Worm (Caenorhabditis elegans): ENCODE data around the gene npl-4.1.

The npl-4.1 gene

ce11 chrII:5649236-5650004 is 18.3 kb downstream of the npl-4.1 start, which contains the start of the genes sam-4, F59E12.17 and zyg-1 (continued):
- peak; percentile 88 for TF ChIP-seq unc-130 (GFP tag; optimal IDR thresholded peaks at IDR 0.05)
- TF ChIP-seq nhr-76 (tag; optimal IDR thresholded peaks at IDR 0.05): no peak
- TF ChIP-seq snpc-4 (tag; optimal IDR thresholded peaks at IDR 0.05): no peak
- no peak for TF ChIP-seq Y5F2A.4 (GFP tag; optimal IDR thresholded peaks at IDR 0.05)
- TF ChIP-seq madf-9 (GFP tag; conservative IDR thresholded peaks at IDR 0.05): no peak
- no peak for TF ChIP-seq aly-2 (tag; optimal IDR thresholded peaks at IDR 0.05)
- peak; percentile 52 for TF ChIP-seq nhr-28 (tag; optimal IDR thresholded peaks at IDR 0.05)
- peak in 1 of 2 experiments; percentile 52 for TF ChIP-seq unc-62 (GFP tag; optimal IDR thresholded peaks at IDR 0.05 in 1 of 2)
- no peak for TF ChIP-seq unc-62 (tag; optimal IDR thresholded peaks at IDR 0.05)

- TF ChIP-seq ceh-20 (GFP tag; IDR thresholded peaks at IDR 0.05) (no peak), set-16 (GFP tag; IDR thresholded peaks at IDR 0.05) (peak; percentile 86)
Measured at ce11 chrII:5651426-5651825, 20.3 kb downstream of the npl-4.1 start.

- no peak for TF ChIP-seq skn-1 (tag; optimal IDR thresholded peaks at IDR 0.05)
- no peak for TF ChIP-seq zfp-3 (GFP tag; conservative IDR thresholded peaks at IDR 0.05)
- no peak for TF ChIP-seq nhr-237 (tag; optimal IDR thresholded peaks at IDR 0.05)
- no peak for TF ChIP-seq T20F7.1 (GFP tag; optimal IDR thresholded peaks at IDR 0.05)
- no peak for TF ChIP-seq madf-5 (GFP tag; IDR thresholded peaks at IDR 0.05)
- no peak for TF ChIP-seq R02D3.7 (tag; optimal IDR thresholded peaks at IDR 0.05)
- no peak for TF ChIP-seq lim-7 (GFP tag; IDR thresholded peaks at IDR 0.05)
- TF ChIP-seq madf-9 (GFP tag; conservative IDR thresholded peaks at IDR 0.05): no peak
- TF ChIP-seq daf-19 (GFP tag; conservative IDR thresholded peaks at IDR 0.05): no peak
- no peak for TF ChIP-seq snpc-1.2 (GFP tag; IDR thresholded peaks at IDR 0.05)
- TF ChIP-seq set-16 (GFP tag; IDR thresholded peaks at IDR 0.05): no peak
- no peak for TF ChIP-seq hlh-11 (tag; optimal IDR thresholded peaks at IDR 0.05)
- no peak for TF ChIP-seq duxl-1 (tag; optimal IDR thresholded peaks at IDR 0.05; ENCODE audit: poor library complexity)
- TF ChIP-seq ces-1 (GFP tag; optimal IDR thresholded peaks at IDR 0.05): no peak
Measured at ce11 chrII:5652334-5652733, 21.2 kb downstream of the npl-4.1 start, which contains the start of gene bli-2. Gene bli-2, minus strand, starts transcription at chrII:5652434.

ce11 chrII:5654215-5654614 is 23.1 kb downstream of the npl-4.1 start, which contains the start of gene F59E12.1:
Gene F59E12.1, plus strand, starts transcription at chrII:5654515.
- TF ChIP-seq F37D6.2 (tag; optimal IDR thresholded peaks at IDR 0.05): no peak
- TF ChIP-seq Y5F2A.4 (GFP tag; optimal IDR thresholded peaks at IDR 0.05): no peak
- TF ChIP-seq spr-3 (GFP tag; optimal IDR thresholded peaks at IDR 0.05): no peak
- TF ChIP-seq mep-1 (tag; optimal IDR thresholded peaks at IDR 0.05): no peak
- no peak for TF ChIP-seq zag-1 (tag; optimal IDR thresholded peaks at IDR 0.05)
- no peak for TF ChIP-seq aly-2 (tag; optimal IDR thresholded peaks at IDR 0.05)
- no peak for TF ChIP-seq rbr-2 (tag; optimal IDR thresholded peaks at IDR 0.05)
- no peak for TF ChIP-seq nhr-6 (tag; optimal IDR thresholded peaks at IDR 0.05)
- TF ChIP-seq tag-97 (GFP tag; IDR thresholded peaks at IDR 0.05): no peak
- no peak for TF ChIP-seq saeg-2 (GFP tag; IDR thresholded peaks at IDR 0.05)
- TF ChIP-seq nhr-10 (tag; optimal IDR thresholded peaks at IDR 0.05): no peak

- TF ChIP-seq lin-15B (tag; optimal IDR thresholded peaks at IDR 0.05): no peak
- no peak for TF ChIP-seq egl-27 (tag; optimal IDR thresholded peaks at IDR 0.05)
- TF ChIP-seq unc-62 (GFP tag; optimal IDR thresholded peaks at IDR 0.05 in 1 of 2): no peak
- no peak for TF ChIP-seq unc-62 (tag; optimal IDR thresholded peaks at IDR 0.05)
- TF ChIP-seq zip-2 (tag; optimal IDR thresholded peaks at IDR 0.05): no peak
- no peak for TF ChIP-seq jun-1 (tag; optimal IDR thresholded peaks at IDR 0.05)
- no peak for TF ChIP-seq mxl-3 (GFP tag; optimal IDR thresholded peaks at IDR 0.05)
- TF ChIP-seq hlh-30 (tag; optimal IDR thresholded peaks at IDR 0.05; ENCODE audit: insufficient read depth): no peak
- no peak for TF ChIP-seq nhr-42 (GFP tag; IDR thresholded peaks at IDR 0.05)
- no peak for TF ChIP-seq hif-1 (tag; optimal IDR thresholded peaks at IDR 0.05)
- no peak for TF ChIP-seq lir-3 (tag; optimal IDR thresholded peaks at IDR 0.05)
- no peak for TF ChIP-seq ztf-7 (tag; optimal IDR thresholded peaks at IDR 0.05)
- TF ChIP-seq hmg-1.1 (GFP tag; IDR thresholded peaks at IDR 0.05): no peak
- no peak for TF ChIP-seq unc-39 (tag; optimal IDR thresholded peaks at IDR 0.05)
- TF ChIP-seq lin-38 (GFP tag; IDR thresholded peaks at IDR 0.05): no peak
- no peak for TF ChIP-seq set-16 (GFP tag; IDR thresholded peaks at IDR 0.05)
- no peak for TF ChIP-seq zag-1 (tag; optimal IDR thresholded peaks at IDR 0.05)
- no peak for TF ChIP-seq F37D6.2 (tag; optimal IDR thresholded peaks at IDR 0.05)
Measured at ce11 chrII:5659675-5660074, 28.5 kb downstream of the npl-4.1 start, which contains the start of gene fut-3. Gene fut-3, minus strand, starts transcription at chrII:5659775.

All from whole organism, L4 larva.